Worm (Caenorhabditis elegans): Measurements from ENCODE around the gene C29G2.6.

DNA sequence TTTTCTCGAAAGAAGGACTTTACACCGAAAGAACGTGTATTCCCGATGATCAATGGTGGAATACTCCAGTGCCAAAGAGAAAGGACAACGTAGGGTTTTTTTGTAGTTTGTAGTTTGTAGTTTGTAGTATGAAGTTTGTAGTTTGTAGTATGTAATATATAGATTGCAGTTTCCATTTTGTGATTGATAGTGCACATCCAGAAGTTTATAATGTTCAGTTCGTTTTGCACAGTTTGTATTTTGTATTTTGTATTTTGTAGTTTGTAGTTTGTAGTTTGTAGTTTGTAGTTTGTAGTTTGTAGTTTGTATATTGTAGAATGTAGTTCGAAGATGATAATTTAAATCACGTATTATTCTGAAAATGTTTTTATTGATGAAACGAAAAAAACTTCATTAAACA is 31.8 kb upstream of the C29G2.6 start:
- no peak for TF ChIP-seq unc-39 (tag; optimal IDR thresholded peaks at IDR 0.05)
- no peak for TF ChIP-seq fos-1 (tag; optimal IDR thresholded peaks at IDR 0.05)
- no peak for TF ChIP-seq nhr-43 (tag; optimal IDR thresholded peaks at IDR 0.05; ENCODE audit: poor library complexity, severe bottlenecking)

Data from whole organism, L3 larva.